Worm (Caenorhabditis elegans): ENCODE data around the gene ZK757.2.

DNA sequence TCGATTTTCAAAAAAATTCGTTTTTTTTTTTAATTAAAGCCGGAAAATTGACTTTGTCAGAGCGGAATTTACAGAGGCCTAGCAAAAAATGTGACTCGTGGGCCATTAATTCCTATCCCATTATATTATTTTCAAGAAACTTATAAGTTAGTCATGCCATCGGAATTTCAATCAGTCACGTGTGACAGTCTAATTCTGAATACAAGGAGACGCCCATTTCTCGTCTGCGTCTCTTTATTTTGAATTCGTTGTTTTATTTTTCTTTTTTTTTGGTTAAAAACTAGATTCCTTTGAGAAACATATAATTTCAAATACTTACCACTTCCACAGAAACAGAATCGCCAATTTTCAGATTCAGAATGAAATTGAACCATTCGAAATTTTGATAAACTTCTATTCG is 30.0 kb upstream of the ZK757.2 start:
- TF ChIP-seq F13H6.1 (tag; optimal IDR thresholded peaks at IDR 0.05) (no peak), unc-3 (GFP tag; conservative IDR thresholded peaks at IDR 0.05) (no peak), unc-3 (tag; optimal IDR thresholded peaks at IDR 0.05) (no peak), ceh-2 (tag; optimal IDR thresholded peaks at IDR 0.05) (no peak), ama-1 (optimal IDR thresholded peaks at IDR 0.05) (no peak), dmd-4 (tag; optimal IDR thresholded peaks at IDR 0.05; ENCODE audit: borderline replicate concordance) (no peak), unc-55 (GFP tag; optimal IDR thresholded peaks at IDR 0.05) (no peak), nhr-11 (tag; optimal IDR thresholded peaks at IDR 0.05) (no peak), fkh-10 (GFP tag; optimal IDR thresholded peaks at IDR 0.05) (no peak), fkh-6 (tag; optimal IDR thresholded peaks at IDR 0.05) (no peak), eyg-1 (tag; optimal IDR thresholded peaks at IDR 0.05) (no peak), npax-4 (tag; optimal IDR thresholded peaks at IDR 0.05) (no peak), pha-4 (tag; optimal IDR thresholded peaks at IDR 0.05) (no peak), pqm-1 (tag; optimal IDR thresholded peaks at IDR 0.05) (no peak), nfya-1 (tag; optimal IDR thresholded peaks at IDR 0.05) (no peak)

Data from whole organism, late embryonic.